Fruit fly (Drosophila melanogaster): ENCODE results near the gene Rop.

dm6 chr3L:4158361-4158760 lies 19.6 kb upstream of the Rop start:
- TF ChIP-seq Sin3A (optimal IDR thresholded peaks at IDR 0.05) (no peak), insv (optimal IDR thresholded peaks at IDR 0.05) (no peak), h (optimal IDR thresholded peaks at IDR 0.05) (no peak), Myc (optimal IDR thresholded peaks at IDR 0.05) (no peak), psq (optimal IDR thresholded peaks at IDR 0.05) (no peak), ttk (optimal IDR thresholded peaks at IDR 0.05) (no peak)
